Worm (Caenorhabditis elegans): Measurements from ENCODE around the gene K03B4.4.

The K03B4.4 gene

DNA sequence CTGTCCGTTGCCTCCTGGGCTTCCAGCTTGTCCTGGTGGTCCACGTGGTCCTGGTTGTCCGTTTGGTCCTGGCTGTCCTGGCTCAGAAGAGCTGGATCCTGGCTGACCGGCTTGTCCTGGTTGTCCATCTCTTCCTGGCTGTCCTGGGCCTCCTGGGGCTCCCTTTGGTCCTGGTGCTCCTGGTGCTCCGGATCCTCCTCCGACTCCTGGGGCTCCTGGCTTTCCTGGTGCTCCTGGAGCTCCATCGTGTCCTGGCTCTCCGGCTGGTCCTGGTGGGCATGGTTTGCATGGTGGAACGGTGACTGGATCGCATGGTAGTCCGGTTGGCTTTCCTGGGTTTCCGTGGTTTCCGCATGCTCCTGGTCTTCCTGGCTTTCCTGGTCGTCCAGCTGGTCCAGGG lies 28.7 kb upstream of the K03B4.4 start:
- no peak for TF ChIP-seq flt-1 (GFP tag; IDR thresholded peaks at IDR 0.05)
- no peak for TF ChIP-seq cog-1 (tag; optimal IDR thresholded peaks at IDR 0.05)
- TF ChIP-seq med-1 (GFP tag; optimal IDR thresholded peaks at IDR 0.05; ENCODE audit: insufficient read depth): no peak
- TF ChIP-seq klf-2 (GFP tag; conservative IDR thresholded peaks at IDR 0.05): no peak
- TF ChIP-seq T22C8.4 (GFP tag; IDR thresholded peaks at IDR 0.05): no peak
- TF ChIP-seq ref-1 (GFP tag; conservative IDR thresholded peaks at IDR 0.05): no peak
- no peak for TF ChIP-seq ztf-23 (GFP tag; IDR thresholded peaks at IDR 0.05)
- TF ChIP-seq ztf-29 (GFP tag; IDR thresholded peaks at IDR 0.05): no peak
- no peak for TF ChIP-seq tab-1 (GFP tag; IDR thresholded peaks at IDR 0.05)

DNA sequence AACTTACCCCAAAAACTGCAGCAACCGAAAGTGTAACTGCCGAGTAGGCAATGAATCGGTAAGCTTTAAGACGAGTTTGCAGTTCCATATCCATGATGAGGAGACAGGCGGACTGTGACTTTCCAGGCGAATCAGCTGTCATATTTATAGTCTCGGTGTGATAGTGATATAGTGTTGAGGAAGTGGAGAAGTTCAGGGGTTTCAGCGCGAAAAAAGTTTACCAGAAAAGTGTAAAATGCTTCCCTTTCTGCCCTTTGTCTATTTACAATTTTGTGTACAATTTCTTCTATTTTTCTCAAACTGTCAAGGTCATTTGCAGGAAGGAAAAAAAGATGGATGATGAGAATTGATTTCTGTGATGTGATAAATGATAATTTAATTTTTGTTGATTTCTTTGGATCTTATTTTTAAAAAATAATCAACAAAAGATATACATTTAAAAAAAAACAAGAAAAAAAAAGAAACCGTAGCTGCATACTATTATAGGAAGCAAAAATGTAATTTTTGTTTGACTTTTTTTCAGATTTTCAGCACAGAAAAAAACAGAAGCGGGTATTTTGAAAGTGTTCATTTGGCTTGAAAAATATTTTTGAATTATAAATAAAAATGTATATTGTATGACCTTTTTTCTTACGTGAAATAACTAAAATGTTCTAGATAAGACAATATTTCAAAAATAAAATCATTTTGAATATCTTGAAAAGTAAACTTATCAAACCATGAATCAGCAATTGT lies 27.7 kb upstream of the K03B4.4 start, which contains the start of the genes col-139 and F41F3.1:
col-139 (minus strand) TSS at position 101 of the 735 bp plus-strand sequence.
F41F3.1 (plus strand) TSS at position 685 of the 735 bp plus-strand sequence.
- no peak for TF ChIP-seq med-1 (GFP tag; optimal IDR thresholded peaks at IDR 0.05; ENCODE audit: insufficient read depth)
- no peak for TF ChIP-seq cog-1 (tag; optimal IDR thresholded peaks at IDR 0.05)
- no peak for TF ChIP-seq tab-1 (GFP tag; IDR thresholded peaks at IDR 0.05)
- no peak for TF ChIP-seq klf-2 (GFP tag; conservative IDR thresholded peaks at IDR 0.05)
- TF ChIP-seq ref-1 (GFP tag; conservative IDR thresholded peaks at IDR 0.05): no peak

DNA sequence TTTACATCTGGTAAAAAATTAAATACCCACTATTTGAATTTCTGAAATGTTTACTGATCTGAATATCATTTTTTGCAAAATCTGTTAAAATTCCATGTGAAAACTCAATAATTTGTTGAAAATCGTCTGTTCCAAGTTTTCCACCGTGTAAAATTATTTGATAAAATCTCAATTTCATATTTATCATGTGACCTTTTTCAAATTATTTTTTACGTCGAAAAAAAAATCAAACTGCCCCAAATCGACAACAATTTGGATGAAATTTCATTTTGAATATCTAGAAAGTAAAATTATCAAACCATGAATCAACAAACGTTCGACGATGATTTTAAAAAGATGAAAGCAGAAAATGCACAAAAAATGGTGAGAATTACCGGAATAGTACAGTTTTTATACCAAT lies 26.6 kb upstream of the K03B4.4 start, which contains the start of gene F41F3.9:
F41F3.9 (plus strand) TSS at position 301 of the 400 bp plus-strand sequence.
- TF ChIP-seq cog-1 (tag; optimal IDR thresholded peaks at IDR 0.05): no peak
- TF ChIP-seq klf-2 (GFP tag; conservative IDR thresholded peaks at IDR 0.05): no peak
- no peak for TF ChIP-seq ref-1 (GFP tag; conservative IDR thresholded peaks at IDR 0.05)
- no peak for TF ChIP-seq med-1 (GFP tag; optimal IDR thresholded peaks at IDR 0.05; ENCODE audit: insufficient read depth)
- TF ChIP-seq T22C8.4 (GFP tag; IDR thresholded peaks at IDR 0.05): no peak
- no peak for TF ChIP-seq ztf-23 (GFP tag; IDR thresholded peaks at IDR 0.05)
- no peak for TF ChIP-seq flt-1 (GFP tag; IDR thresholded peaks at IDR 0.05)
- no peak for TF ChIP-seq tab-1 (GFP tag; IDR thresholded peaks at IDR 0.05)

DNA sequence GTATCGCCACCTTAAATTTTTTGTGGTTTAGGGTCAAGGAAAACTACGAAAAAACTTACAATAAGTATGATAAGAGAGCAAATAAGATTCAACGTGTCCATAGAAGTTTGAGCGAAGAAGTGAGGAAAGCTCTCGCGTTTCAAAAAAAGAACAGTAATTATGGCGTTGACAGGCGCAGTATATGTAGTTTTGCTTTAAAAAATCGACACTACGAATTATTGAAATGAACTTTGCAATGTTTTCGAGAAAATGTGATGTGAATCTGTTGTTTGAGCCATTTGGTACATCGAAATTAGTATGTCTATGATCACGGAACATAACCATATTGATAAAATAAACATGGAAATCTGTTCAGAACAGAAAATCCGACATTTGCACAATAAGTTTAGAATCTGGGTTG lies 19.4 kb upstream of the K03B4.4 start, which contains the start of gene srx-74:
srx-74 (minus strand) TSS at position 101 of the 400 bp plus-strand sequence.
- TF ChIP-seq T22C8.4 (GFP tag; IDR thresholded peaks at IDR 0.05): no peak
- TF ChIP-seq klf-2 (GFP tag; conservative IDR thresholded peaks at IDR 0.05): no peak
- TF ChIP-seq med-1 (GFP tag; optimal IDR thresholded peaks at IDR 0.05; ENCODE audit: insufficient read depth): no peak
- no peak for TF ChIP-seq cog-1 (tag; optimal IDR thresholded peaks at IDR 0.05)
- no peak for TF ChIP-seq ref-1 (GFP tag; conservative IDR thresholded peaks at IDR 0.05)
- TF ChIP-seq ztf-29 (GFP tag; IDR thresholded peaks at IDR 0.05): no peak

DNA sequence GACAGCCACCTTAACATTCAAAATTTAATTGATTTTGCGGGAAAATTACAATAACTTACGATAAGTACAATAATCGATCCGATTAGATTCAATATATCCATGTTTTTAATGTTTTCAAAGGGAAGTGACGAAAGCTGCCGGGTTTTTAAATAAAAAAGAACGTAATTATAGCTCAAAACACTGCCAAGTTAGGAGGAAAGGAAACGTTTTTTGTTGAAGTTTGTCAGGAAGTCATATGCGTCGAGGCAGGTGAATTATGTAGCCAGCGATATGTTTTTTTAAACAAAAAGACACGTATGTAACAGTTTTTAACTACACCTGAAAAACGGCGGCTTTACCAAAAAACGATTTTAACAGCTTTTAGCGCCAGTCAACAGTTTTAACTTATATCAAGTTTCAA lies 16.1 kb upstream of the K03B4.4 start, which contains the start of gene srx-73:
srx-73 (minus strand) TSS at position 101 of the 400 bp plus-strand sequence.
- TF ChIP-seq ztf-29 (GFP tag; IDR thresholded peaks at IDR 0.05) (no peak), ref-1 (GFP tag; conservative IDR thresholded peaks at IDR 0.05) (no peak), flt-1 (GFP tag; IDR thresholded peaks at IDR 0.05) (no peak), T22C8.4 (GFP tag; IDR thresholded peaks at IDR 0.05) (no peak), tab-1 (GFP tag; IDR thresholded peaks at IDR 0.05) (no peak), klf-2 (GFP tag; conservative IDR thresholded peaks at IDR 0.05) (no peak), med-1 (GFP tag; optimal IDR thresholded peaks at IDR 0.05; ENCODE audit: insufficient read depth) (no peak), cog-1 (tag; optimal IDR thresholded peaks at IDR 0.05) (no peak)

DNA sequence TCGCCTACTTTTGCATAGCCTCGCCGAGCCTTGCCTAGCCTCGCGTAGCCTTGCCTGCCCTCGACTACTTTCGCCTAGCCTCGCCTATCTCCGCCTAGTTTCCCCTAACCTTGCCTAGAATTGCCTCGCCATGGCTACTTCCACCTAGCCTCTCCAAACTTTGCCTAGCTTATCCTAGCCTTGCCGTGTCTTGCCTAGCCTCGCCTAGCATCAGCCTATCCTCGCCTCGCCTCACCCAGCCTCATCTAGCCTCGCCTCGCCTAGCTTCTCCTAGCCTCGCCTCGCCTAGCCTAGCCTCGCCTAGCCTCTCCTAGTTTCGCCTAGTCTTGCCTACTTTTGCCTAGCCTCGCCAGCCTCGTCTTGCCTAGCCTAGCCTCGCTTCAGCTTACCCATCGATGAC lies 14.7 kb upstream of the K03B4.4 start:
- TF ChIP-seq tab-1 (GFP tag; IDR thresholded peaks at IDR 0.05) (no peak), cog-1 (tag; optimal IDR thresholded peaks at IDR 0.05) (no peak), ref-1 (GFP tag; conservative IDR thresholded peaks at IDR 0.05) (no peak), ztf-29 (GFP tag; IDR thresholded peaks at IDR 0.05) (no peak)

DNA sequence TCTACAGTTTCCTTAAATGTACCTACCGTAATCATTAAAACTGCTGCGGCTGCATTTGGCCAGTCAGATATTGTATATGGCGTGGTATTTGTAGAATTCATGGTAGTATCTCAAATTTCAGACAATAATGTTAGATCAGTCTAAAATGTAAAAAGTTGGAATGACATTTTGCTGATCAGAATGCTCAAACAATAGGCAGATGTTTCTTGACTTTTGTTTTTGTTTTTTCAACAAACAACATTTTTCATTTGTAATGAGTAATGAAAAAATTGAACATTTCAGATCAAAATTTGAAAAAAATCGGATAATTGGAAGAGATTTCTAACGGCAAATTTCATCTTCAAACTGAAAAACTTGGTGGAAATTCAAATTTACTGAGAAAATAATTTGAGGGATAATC lies 13.1 kb upstream of the K03B4.4 start, which contains the start of gene srx-77:
srx-77 (minus strand) TSS at position 101 of the 400 bp plus-strand sequence.
- TF ChIP-seq klf-2 (GFP tag; conservative IDR thresholded peaks at IDR 0.05) (no peak), ztf-23 (GFP tag; IDR thresholded peaks at IDR 0.05) (no peak), med-1 (GFP tag; optimal IDR thresholded peaks at IDR 0.05; ENCODE audit: insufficient read depth) (no peak), ref-1 (GFP tag; conservative IDR thresholded peaks at IDR 0.05) (no peak), ztf-29 (GFP tag; IDR thresholded peaks at IDR 0.05) (no peak), cog-1 (tag; optimal IDR thresholded peaks at IDR 0.05) (no peak), tab-1 (GFP tag; IDR thresholded peaks at IDR 0.05) (no peak), flt-1 (GFP tag; IDR thresholded peaks at IDR 0.05) (no peak), T22C8.4 (GFP tag; IDR thresholded peaks at IDR 0.05) (no peak)

DNA sequence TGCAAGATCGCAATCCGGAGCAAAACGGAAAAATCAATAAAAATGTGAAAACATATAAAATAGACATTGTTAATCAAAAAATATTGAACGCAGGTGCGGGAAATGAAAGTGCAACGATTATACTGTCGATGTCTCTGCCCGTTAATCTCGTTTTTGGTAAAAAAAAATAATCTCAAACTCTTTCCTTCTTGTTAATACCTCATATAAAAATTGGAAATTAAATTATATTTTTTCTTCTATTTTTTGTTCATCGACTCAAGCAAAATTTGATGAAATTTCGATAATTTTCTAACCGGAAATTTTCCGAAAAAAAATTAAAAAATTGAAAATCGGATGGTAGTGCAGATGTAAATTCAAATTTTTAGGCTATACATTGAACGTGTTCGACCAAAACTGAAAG lies 9.3 kb upstream of the K03B4.4 start, which contains the start of gene K03B4.9:
K03B4.9 (minus strand) TSS at position 101 of the 400 bp plus-strand sequence.
- TF ChIP-seq T22C8.4 (GFP tag; IDR thresholded peaks at IDR 0.05): no peak
- TF ChIP-seq med-1 (GFP tag; optimal IDR thresholded peaks at IDR 0.05; ENCODE audit: insufficient read depth): no peak
- no peak for TF ChIP-seq flt-1 (GFP tag; IDR thresholded peaks at IDR 0.05)

DNA sequence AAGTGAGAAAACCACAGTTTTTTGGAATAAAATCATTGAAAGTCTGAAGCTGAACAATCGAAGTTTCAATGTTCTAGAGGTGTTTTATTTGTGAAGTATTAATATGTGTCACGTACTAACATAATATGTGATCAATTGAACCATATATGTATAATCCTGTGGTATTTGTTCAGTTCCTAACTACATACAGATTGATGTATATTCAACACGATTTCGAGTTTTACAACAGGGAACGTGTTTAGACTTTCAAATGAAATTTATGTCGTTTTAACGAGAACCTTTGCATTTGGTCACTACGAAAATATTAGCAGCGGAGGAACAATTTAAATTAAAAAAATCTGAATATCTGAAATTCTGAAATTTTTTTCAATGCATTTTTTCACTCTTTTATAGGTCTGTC lies 7.3 kb upstream of the K03B4.4 start, which contains the start of gene K03B4.8:
K03B4.8 (minus strand) TSS at position 101 of the 400 bp plus-strand sequence.
- TF ChIP-seq ref-1 (GFP tag; conservative IDR thresholded peaks at IDR 0.05): no peak
- TF ChIP-seq cog-1 (tag; optimal IDR thresholded peaks at IDR 0.05): no peak
- TF ChIP-seq klf-2 (GFP tag; conservative IDR thresholded peaks at IDR 0.05): no peak
- no peak for TF ChIP-seq ztf-29 (GFP tag; IDR thresholded peaks at IDR 0.05)

DNA sequence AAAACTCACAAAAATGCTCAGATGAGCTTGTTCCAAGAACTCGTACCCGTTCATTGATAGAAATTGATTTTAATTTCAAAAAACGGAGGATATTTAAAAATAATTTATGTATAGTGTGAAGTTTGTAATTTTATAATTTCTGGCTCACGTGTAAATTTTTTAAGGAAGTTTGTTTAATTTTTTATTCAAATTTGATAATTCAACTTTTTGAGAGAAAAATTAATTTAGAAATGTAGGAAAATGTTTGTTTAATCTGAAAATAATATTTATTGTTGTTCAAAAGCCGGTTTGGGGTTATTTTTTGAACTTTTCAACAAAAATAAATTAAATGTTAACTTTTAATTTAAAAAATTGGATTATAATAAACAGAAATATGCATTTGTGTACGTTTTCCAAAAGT lies 5.7 kb upstream of the K03B4.4 start, which contains the start of gene K03B4.6:
K03B4.6 (minus strand) TSS at position 101 of the 400 bp plus-strand sequence.
- TF ChIP-seq T22C8.4 (GFP tag; IDR thresholded peaks at IDR 0.05): no peak
- TF ChIP-seq flt-1 (GFP tag; IDR thresholded peaks at IDR 0.05): no peak
- TF ChIP-seq ref-1 (GFP tag; conservative IDR thresholded peaks at IDR 0.05): no peak
- no peak for TF ChIP-seq ztf-23 (GFP tag; IDR thresholded peaks at IDR 0.05)
- no peak for TF ChIP-seq tab-1 (GFP tag; IDR thresholded peaks at IDR 0.05)
- TF ChIP-seq ztf-29 (GFP tag; IDR thresholded peaks at IDR 0.05): no peak
- TF ChIP-seq med-1 (GFP tag; optimal IDR thresholded peaks at IDR 0.05; ENCODE audit: insufficient read depth): no peak
- TF ChIP-seq klf-2 (GFP tag; conservative IDR thresholded peaks at IDR 0.05): no peak
- TF ChIP-seq cog-1 (tag; optimal IDR thresholded peaks at IDR 0.05): no peak
